Fruit fly (Drosophila melanogaster): Measurements from ENCODE around the gene CG4459.

Gene CG4459

DNA sequence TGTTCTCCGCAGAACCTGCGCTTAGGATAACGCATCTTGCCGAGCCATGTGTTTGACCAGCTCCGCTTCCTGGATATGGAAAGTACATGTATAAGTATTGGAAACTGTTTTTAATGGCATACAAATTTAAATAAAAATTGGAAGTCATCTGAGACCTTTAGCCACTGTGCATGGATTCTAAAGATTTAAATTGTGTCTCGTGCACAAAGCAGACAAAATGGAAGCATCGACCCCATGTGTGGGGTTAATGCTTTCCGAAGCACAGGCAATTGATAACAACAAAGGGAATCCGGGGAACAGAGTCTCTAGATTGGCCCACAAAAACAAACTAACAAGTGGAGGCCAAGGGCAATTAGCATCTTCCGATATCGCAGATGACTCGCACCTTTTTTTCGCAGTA is 26.7 kb downstream of the CG4459 start:
- TF ChIP-seq CG32006 (GFP tag; optimal IDR thresholded peaks at IDR 0.05) (no peak), svp (GFP tag) (peak; percentile 94)

DNA sequence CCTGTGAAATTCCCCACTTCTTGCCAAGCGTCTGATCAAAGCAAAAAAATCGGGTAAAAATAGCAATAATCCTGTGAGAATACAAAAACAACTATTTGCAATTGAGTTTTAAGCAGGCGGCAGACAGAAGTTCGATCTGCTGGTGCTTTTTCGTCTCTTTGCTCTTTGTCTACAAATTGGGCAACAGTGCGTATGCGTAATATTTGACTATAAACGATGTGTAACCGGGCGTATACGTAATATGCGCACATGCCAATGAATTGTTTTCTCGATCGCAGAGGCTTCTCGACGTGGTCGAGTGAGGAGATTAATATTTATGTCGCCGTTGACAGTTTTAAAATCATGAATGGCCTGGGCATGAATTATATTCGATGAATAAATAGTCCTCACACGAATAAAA is 33.1 kb downstream of the CG4459 start:
- no peak for TF ChIP-seq Lpt (GFP tag; optimal IDR thresholded peaks at IDR 0.05)

DNA sequence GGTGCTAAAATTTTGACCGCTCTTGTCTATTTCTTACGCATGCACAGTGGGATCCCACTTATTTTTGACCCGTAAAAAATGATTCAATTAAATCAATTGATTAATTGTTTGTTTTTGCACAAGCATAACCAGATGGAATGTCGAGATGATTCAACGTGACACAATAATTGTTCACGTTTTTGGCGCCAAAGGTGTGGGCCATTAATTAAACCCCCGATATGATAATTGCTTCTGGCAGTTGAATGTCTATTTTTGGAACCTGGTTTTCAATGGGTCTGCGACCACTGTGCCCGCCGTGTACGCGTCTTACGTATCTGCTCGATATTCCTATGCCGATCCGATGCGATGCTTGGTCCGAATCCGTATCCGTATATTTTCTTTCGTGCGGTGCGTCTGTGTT is 36.4 kb downstream of the CG4459 start:
- no peak for TF ChIP-seq Ets96B (tag; optimal IDR thresholded peaks at IDR 0.05)
- TF ChIP-seq fd59A (GFP tag; optimal IDR thresholded peaks at IDR 0.05), result no peak
- no peak for TF ChIP-seq esn (GFP tag; optimal IDR thresholded peaks at IDR 0.05)
- TF ChIP-seq Eip78C (GFP tag), result peak; percentile 78
- TF ChIP-seq CG6808 (GFP tag; optimal IDR thresholded peaks at IDR 0.05), result no peak
- TF ChIP-seq Smox (GFP tag; optimal IDR thresholded peaks at IDR 0.05), result no peak
- TF ChIP-seq acj6 (GFP tag; optimal IDR thresholded peaks at IDR 0.05), result peak; percentile 19
- no peak for TF ChIP-seq dsx (GFP tag; optimal IDR thresholded peaks at IDR 0.05; ENCODE audit: poor library complexity, severe bottlenecking)
- TF ChIP-seq CG4318 (GFP tag; optimal IDR thresholded peaks at IDR 0.05), result no peak
- no peak for TF ChIP-seq spab (GFP tag; optimal IDR thresholded peaks at IDR 0.05)
- no peak for TF ChIP-seq fkh (GFP tag; optimal IDR thresholded peaks at IDR 0.05)
- peak; percentile 58 for TF ChIP-seq CG8119 (GFP tag; IDR thresholded peaks at IDR 0.05)
- no peak for TF ChIP-seq CG6276 (GFP tag; optimal IDR thresholded peaks at IDR 0.05)
- TF ChIP-seq CG8319 (GFP tag; optimal IDR thresholded peaks at IDR 0.05), result no peak
- peak; percentile 26 for TF ChIP-seq lz (GFP tag; optimal IDR thresholded peaks at IDR 0.05)
- TF ChIP-seq salr (GFP tag; optimal IDR thresholded peaks at IDR 0.05), result peak in 1 of 2 experiments; percentile 6
- TF ChIP-seq Eip93F (GFP tag; optimal IDR thresholded peaks at IDR 0.05), result no peak
- TF ChIP-seq svp (GFP tag), result peak; percentile 76
- TF ChIP-seq achi (GFP tag; optimal IDR thresholded peaks at IDR 0.05), result peak; percentile 32
- no peak for TF ChIP-seq CG34406 (GFP tag; optimal IDR thresholded peaks at IDR 0.05)
- TF ChIP-seq CG32006 (GFP tag; optimal IDR thresholded peaks at IDR 0.05), result peak; percentile 48
- TF ChIP-seq CG7368 (GFP tag; optimal IDR thresholded peaks at IDR 0.05), result no peak
- no peak for TF ChIP-seq Blimp-1 (GFP tag; optimal IDR thresholded peaks at IDR 0.05)
- no peak for TF ChIP-seq pdm3 (GFP tag; optimal IDR thresholded peaks at IDR 0.05)
- no peak for TF ChIP-seq CG11762 (GFP tag; optimal IDR thresholded peaks at IDR 0.05; ENCODE audit: insufficient read depth)
- no peak for TF ChIP-seq CG16779 (tag; optimal IDR thresholded peaks at IDR 0.05)
- TF ChIP-seq vri (GFP tag; optimal IDR thresholded peaks at IDR 0.05), result no peak
- TF ChIP-seq Hr38 (GFP tag; optimal IDR thresholded peaks at IDR 0.05), result no peak
- TF ChIP-seq OdsH (GFP tag; optimal IDR thresholded peaks at IDR 0.05), result peak; percentile 21
- peak; percentile 43 for TF ChIP-seq CG10631 (GFP tag; optimal IDR thresholded peaks at IDR 0.05)
- TF ChIP-seq CG11294 (GFP tag; IDR thresholded peaks at IDR 0.05), result peak; percentile 58; the same call in 1 of the 2 replicates
- peak; percentile 6 for TF ChIP-seq CG11902 (GFP tag; optimal IDR thresholded peaks at IDR 0.05)
- TF ChIP-seq dac (GFP tag; optimal IDR thresholded peaks at IDR 0.05), result no peak
- no peak for TF ChIP-seq Eip75B (GFP tag; optimal IDR thresholded peaks at IDR 0.05)
- TF ChIP-seq CG8632 (GFP tag; optimal IDR thresholded peaks at IDR 0.05), result no peak
- TF ChIP-seq ss (GFP tag; optimal IDR thresholded peaks at IDR 0.05), result no peak
- peak; percentile 72 for TF ChIP-seq CG15336 (GFP tag; IDR thresholded peaks at IDR 0.05)
- peak; percentile 56 for TF ChIP-seq CG6163 (GFP tag; IDR thresholded peaks at IDR 0.05)
- TF ChIP-seq CG6854 (GFP tag; optimal IDR thresholded peaks at IDR 0.05), result no peak
- no peak for TF ChIP-seq CG6792 (GFP tag; optimal IDR thresholded peaks at IDR 0.05)
- no peak for TF ChIP-seq Ets21C (GFP tag; optimal IDR thresholded peaks at IDR 0.05)
- no peak for TF ChIP-seq fd85E (GFP tag; optimal IDR thresholded peaks at IDR 0.05)
- TF ChIP-seq Gug (GFP tag; IDR thresholded peaks at IDR 0.05), result no peak
- peak; percentile 35 for TF ChIP-seq CG31627 (GFP tag; optimal IDR thresholded peaks at IDR 0.05)
- TF ChIP-seq CG3032 (tag; optimal IDR thresholded peaks at IDR 0.05), result no peak
- no peak for TF ChIP-seq CG9139 (GFP tag; optimal IDR thresholded peaks at IDR 0.05)
- TF ChIP-seq Hr4 (GFP tag; optimal IDR thresholded peaks at IDR 0.05), result peak; percentile 50

All from whole organism, prepupa.